Worm (Caenorhabditis elegans) whole organism, L1 larva: ENCODE data around the gene Y17D7B.3.
"Not testable (repeated sequence)": the region's sequence is repeated elsewhere in the genome, so short reads cannot be mapped to it uniquely, and the experiment has no call there.

Source experiments
- C04F5.9 ChIP-seq: sonication (generic microtip); optimal IDR thresholded peaks from 2 replicates; lab custom pipeline; 2016; ENCODE audit warnings: missing genetic modification characterization, missing compliant biosample characterization
- C34B4.2 ChIP-seq: sonication (generic microtip); optimal IDR thresholded peaks from 2 replicates; lab custom pipeline; 2017; ENCODE audit warnings: mild to moderate bottlenecking, missing genetic modification characterization, missing compliant biosample characterization
- F16B12.6 ChIP-seq: fragments of 150-350 bp; optimal IDR thresholded peaks from 2 replicates; lab custom pipeline; 2014; ENCODE audit warnings: missing biosample characterization, missing genetic modification characterization
- Y116A8C.19 ChIP-seq: sonication (generic microtip); optimal IDR thresholded peaks from 2 replicates; lab custom pipeline; 2016; ENCODE audit warnings: missing compliant biosample characterization, missing genetic modification characterization, borderline replicate concordance
- ama-1 ChIP-seq: fragments of 150-350 bp; optimal IDR thresholded peaks from 2 replicates; lab custom pipeline; 2014
- blmp-1 ChIP-seq: fragments of 150-350 bp; optimal IDR thresholded peaks from 2 replicates; lab custom pipeline; 2014; ENCODE audit warnings: missing biosample characterization, missing genetic modification characterization
- ceh-63 ChIP-seq: fragments of 200-800 bp; sonication (Bioruptor generic); optimal IDR thresholded peaks from 2 replicates; lab custom pipeline; 2018; ENCODE audit warnings: mild to moderate bottlenecking, missing genetic modification characterization, missing compliant biosample characterization
- egl-13 ChIP-seq: sonication (generic microtip); optimal IDR thresholded peaks from 2 replicates; lab custom pipeline; 2016; ENCODE audit warnings: missing genotype, missing genetic modification reagents, missing genetic modification characterization, missing compliant biosample characterization
- elt-3 ChIP-seq, 6 experiments: fragments of 150-350 bp in 1 of 6; sonication (generic microtip); optimal IDR thresholded peaks; 2 replicates each; lab custom pipeline; 2017 to 2018; ENCODE audit warnings: missing biosample characterization in 6 of 6, missing genetic modification characterization in 6 of 6, inconsistent platforms in 1 of 6
- ets-5 ChIP-seq: fragments of 200-800 bp; sonication (Bioruptor generic); IDR thresholded peaks from 2 replicates; pipeline ENCODE4 v1.3.6; 2022; ENCODE audit warnings: missing genetic modification characterization, missing compliant biosample characterization
- fkh-10 ChIP-seq: sonication (generic microtip); optimal IDR thresholded peaks from 2 replicates; lab custom pipeline; 2017; ENCODE audit warnings: missing biosample characterization, missing genetic modification reagents, missing genetic modification characterization
- hlh-17 ChIP-seq: fragments of 200-800 bp; sonication (Bioruptor generic); optimal IDR thresholded peaks from 2 replicates; lab custom pipeline; 2018; ENCODE audit warnings: missing genetic modification characterization, mild to moderate bottlenecking, missing compliant biosample characterization, moderate library complexity, borderline replicate concordance
- hlh-4 ChIP-seq: sonication (generic microtip); optimal IDR thresholded peaks from 2 replicates; lab custom pipeline; 2016; ENCODE audit warnings: mild to moderate bottlenecking, missing genetic modification characterization, missing compliant biosample characterization
- irx-1 ChIP-seq: sonication (generic microtip); optimal IDR thresholded peaks from 2 replicates; lab custom pipeline; 2016; ENCODE audit warnings: missing genetic modification characterization, missing compliant biosample characterization
- lin-13 ChIP-seq: fragments of 150-350 bp; optimal IDR thresholded peaks from 2 replicates; lab custom pipeline; 2014; ENCODE audit warnings: missing biosample characterization, missing genetic modification reagents, missing genetic modification characterization
- lin-35 ChIP-seq, 2 experiments: fragments of 150-350 bp; optimal IDR thresholded peaks; 2 replicates each; lab custom pipeline; 2014; ENCODE audit warnings: missing biosample characterization in 2 of 2, missing genetic modification characterization in 2 of 2, missing genetic modification reagents in 2 of 2
- lir-3 ChIP-seq: sonication (generic microtip); optimal IDR thresholded peaks from 2 replicates; lab custom pipeline; 2016; ENCODE audit warnings: mild to moderate bottlenecking, missing genetic modification characterization, moderate library complexity, missing compliant biosample characterization; ENCODE audit not compliant: poor library complexity
- lsy-2 ChIP-seq, 2 experiments: fragments of 150-350 bp; optimal IDR thresholded peaks; 2 replicates each; lab custom pipeline; 2014; ENCODE audit warnings: missing biosample characterization in 2 of 2, missing genetic modification characterization in 2 of 2
- mab-9 ChIP-seq: fragments of 200-800 bp; sonication (Bioruptor generic); IDR thresholded peaks from 2 replicates; pipeline ENCODE4 v1.3.6; 2022; ENCODE audit warnings: missing genetic modification reagents, missing genetic modification characterization, missing compliant biosample characterization
- mef-2 ChIP-seq: fragments of 150-350 bp; optimal IDR thresholded peaks from 2 replicates; lab custom pipeline; 2014; ENCODE audit warnings: missing biosample characterization, missing genetic modification characterization
- nhr-19 ChIP-seq: fragments of 200-800 bp; sonication (Bioruptor generic); conservative IDR thresholded peaks from 2 replicates; pipeline ENCODE4 v1.3.6; 2022; ENCODE audit warnings: missing genetic modification characterization, missing compliant biosample characterization
- nhr-20 ChIP-seq: sonication (generic microtip); optimal IDR thresholded peaks from 2 replicates; lab custom pipeline; 2016; ENCODE audit warnings: mild to moderate bottlenecking, missing genetic modification characterization, missing compliant biosample characterization
- nhr-237 ChIP-seq: fragments of 150-350 bp; optimal IDR thresholded peaks from 2 replicates; lab custom pipeline; 2014; ENCODE audit warnings: missing biosample characterization, missing genetic modification characterization
- nhr-71 ChIP-seq: sonication (generic microtip); optimal IDR thresholded peaks from 2 replicates; lab custom pipeline; 2016; ENCODE audit warnings: mild to moderate bottlenecking, missing genetic modification characterization, moderate library complexity, missing compliant biosample characterization
- nhr-76 ChIP-seq: sonication (generic microtip); optimal IDR thresholded peaks from 2 replicates; lab custom pipeline; 2017; ENCODE audit warnings: missing biosample characterization, missing genetic modification characterization
- nhr-77 ChIP-seq: fragments of 150-350 bp; optimal IDR thresholded peaks from 2 replicates; lab custom pipeline; 2014; ENCODE audit warnings: missing biosample characterization, missing genetic modification characterization
- nhr-85 ChIP-seq: sonication (generic microtip); peaks from one replicate; lab custom pipeline; 2016; ENCODE audit warnings: missing genetic modification characterization, inconsistent platforms, missing compliant biosample characterization
- pax-3 ChIP-seq: fragments of 200-800 bp; sonication (Bioruptor generic); optimal IDR thresholded peaks from 2 replicates; lab custom pipeline; 2018; ENCODE audit warnings: mild to moderate bottlenecking, missing genetic modification characterization, moderate library complexity, missing compliant biosample characterization
- pqm-1 ChIP-seq: sonication (generic microtip); optimal IDR thresholded peaks from 3 replicates; lab custom pipeline; 2017; ENCODE audit warnings: missing biosample characterization, missing genetic modification characterization
- rnt-1 ChIP-seq: sonication (generic microtip); optimal IDR thresholded peaks from 2 replicates; lab custom pipeline; 2016; ENCODE audit warnings: mild to moderate bottlenecking, missing genetic modification characterization, moderate library complexity, missing compliant biosample characterization
- snpc-4 ChIP-seq: fragments of 150-350 bp; optimal IDR thresholded peaks from 2 replicates; lab custom pipeline; 2014; ENCODE audit warnings: missing biosample characterization, missing genetic modification characterization
- sup-37 ChIP-seq: fragments of 200-800 bp; sonication (Bioruptor generic); optimal IDR thresholded peaks from 2 replicates; lab custom pipeline; 2018; ENCODE audit warnings: mild to moderate bottlenecking, missing genetic modification characterization, missing compliant biosample characterization
- tlp-1 ChIP-seq: fragments of 150-350 bp; optimal IDR thresholded peaks from 2 replicates; lab custom pipeline; 2014; ENCODE audit warnings: missing biosample characterization, missing genetic modification characterization
- unc-62 ChIP-seq: fragments of 150-350 bp; optimal IDR thresholded peaks from 2 replicates; lab custom pipeline; 2014; ENCODE audit warnings: missing biosample characterization, missing genetic modification reagents, missing genetic modification characterization
- vab-15 ChIP-seq: sonication (generic microtip); optimal IDR thresholded peaks from 2 replicates; lab custom pipeline; 2017; ENCODE audit warnings: missing genotype, mild to moderate bottlenecking, missing genetic modification characterization, missing compliant biosample characterization
- xbp-1 ChIP-seq: sonication (generic microtip); optimal IDR thresholded peaks from 2 replicates; lab custom pipeline; 2016; ENCODE audit warnings: missing genetic modification characterization, missing compliant biosample characterization
- zip-4 ChIP-seq: fragments of 200-800 bp; sonication (Bioruptor generic); optimal IDR thresholded peaks from 2 replicates; lab custom pipeline; 2018; ENCODE audit warnings: mild to moderate bottlenecking, missing genetic modification characterization, moderate library complexity, missing compliant biosample characterization
- ztf-11 ChIP-seq, 2 experiments: sonication (generic microtip); optimal IDR thresholded peaks; 2 replicates each; lab custom pipeline; 2016 to 2017; ENCODE audit warnings: missing genetic modification characterization in 2 of 2, missing biosample characterization in 1 of 2, missing compliant biosample characterization in 1 of 2

Y17D7B.3 gene

ce11 chrV:18771804-18772386, 14.7 kb downstream of the Y17D7B.3 start:
- TF ChIP-seq Y116A8C.19 (tag; lab: Kevin White, UChicago) (no peak), hlh-17 (GFP tag; lab: Kevin White, UChicago) (no peak)

ce11 chrV:18771390-18771789, 15.2 kb downstream of the Y17D7B.3 start, which contains the start of gene clec-256:
Gene clec-256 (plus strand): TSS chrV:18771690.
- TF ChIP-seq nhr-237 (no peak), xbp-1 (tag; lab: Kevin White, UChicago) (no peak), lin-35 (GFP tag; optimal IDR thresholded peaks at IDR 0.05; lab: Kevin White, UChicago) (no peak), Y116A8C.19 (tag; lab: Kevin White, UChicago) (no peak), hlh-4 (no peak), lin-13 (GFP tag; lab: Kevin White, UChicago) (no peak), C04F5.9 (no peak), nhr-76 (tag; lab: Kevin White, UChicago) (no peak)

- TF ChIP-seq rnt-1 (tag; lab: Kevin White, UChicago): no peak
- no peak for TF ChIP-seq sup-37 (GFP tag; lab: Kevin White, UChicago)
- no peak for TF ChIP-seq ztf-11 (tag; optimal IDR thresholded peaks at IDR 0.05; lab: Kevin White, UChicago)
- no peak for TF ChIP-seq irx-1 (tag; lab: Kevin White, UChicago)
- no peak for TF ChIP-seq nhr-237
- TF ChIP-seq F16B12.6 (tag; lab: Kevin White, UChicago): no peak
- no peak for TF ChIP-seq fkh-10
- TF ChIP-seq pax-3 (tag; lab: Kevin White, UChicago): no peak
- TF ChIP-seq unc-62 (GFP tag; lab: Kevin White, UChicago): no peak
- TF ChIP-seq mab-9 (GFP tag; lab: Robert Waterston, UW): no peak
- TF ChIP-seq nhr-71: no peak
- no peak for TF ChIP-seq pqm-1
- no peak for TF ChIP-seq ceh-63
- no peak for TF ChIP-seq lir-3 (tag; lab: Kevin White, UChicago)
- no peak for TF ChIP-seq egl-13 (tag; lab: Kevin White, UChicago)
- no peak for TF ChIP-seq lsy-2 (tag; optimal IDR thresholded peaks at IDR 0.05; lab: Kevin White, UChicago)
- TF ChIP-seq, all 84 proteins: peak for 0
Measured at ce11 chrV:18770623-18771022, 16.0 kb downstream of the Y17D7B.3 start, which contains the start of gene clec-255. Gene clec-255 (minus strand): TSS chrV:18770723.

- TF ChIP-seq nhr-77: no peak
Measured at ce11 chrV:18769902-18770301, 16.7 kb downstream of the Y17D7B.3 start.

ce11 chrV:18762044-18762443, 24.6 kb downstream of the Y17D7B.3 start, which contains the start of gene F11D11.22:
Gene F11D11.22 (plus strand): TSS chrV:18762344.
- not testable (repeated sequence) for TF ChIP-seq ztf-11 (tag; optimal IDR thresholded peaks at IDR 0.05; lab: Kevin White, UChicago); snpc-4 (tag; lab: Kevin White, UChicago); blmp-1 (tag; lab: Kevin White, UChicago)

ce11 chrV:18761078-18761477, 25.5 kb downstream of the Y17D7B.3 start, which contains the start of gene F11D11.4:
Gene F11D11.4 (plus strand): TSS chrV:18761378.
- TF ChIP-seq sup-37 (GFP tag; lab: Kevin White, UChicago) (no peak), elt-3 (tag; optimal IDR thresholded peaks at IDR 0.05; lab: Kevin White, UChicago) (no peak), nhr-19 (no peak), nhr-71 (no peak), mef-2 (tag; lab: Kevin White, UChicago) (no peak), vab-15 (tag; lab: Kevin White, UChicago) (no peak), lsy-2 (tag; optimal IDR thresholded peaks at IDR 0.05; lab: Kevin White, UChicago) (no peak), ama-1 (lab: Kevin White, UChicago) (no peak), ets-5 (no peak), blmp-1 (tag; lab: Kevin White, UChicago) (no peak), tlp-1 (tag; lab: Kevin White, UChicago) (no peak), nhr-85 (tag; lab: Kevin White, UChicago) (no peak), C34B4.2 (tag; lab: Kevin White, UChicago) (no peak), zip-4 (GFP tag; lab: Kevin White, UChicago) (no peak), nhr-20 (no peak)
